Fruit fly (Drosophila melanogaster) whole organism, embryonic: ENCODE data around the gene CG11562.

Experiments used
- Aef1 ChIP-seq: fragments of 200-800 bp; sonication (Bioruptor generic); IDR thresholded peaks from 3 replicates; pipeline ENCODE4 v1.3.6; 2022; ENCODE audit warnings: missing biosample characterization, missing genetic modification characterization
- CG10431 ChIP-seq: fragments of 200-800 bp; sonication (Bioruptor generic); optimal IDR thresholded peaks from 3 replicates; lab custom pipeline; 2018; ENCODE audit warnings: missing biosample characterization, mild to moderate bottlenecking, missing genetic modification characterization
- CG11504 ChIP-seq: fragments of 200-800 bp; sonication (Bioruptor generic); optimal IDR thresholded peaks from 3 replicates; lab custom pipeline; 2019; ENCODE audit warnings: missing biosample characterization, mild to moderate bottlenecking, missing genetic modification characterization, moderate library complexity
- CG12769 ChIP-seq: fragments of 200-800 bp; sonication (Bioruptor generic); optimal IDR thresholded peaks from 2 replicates; lab custom pipeline; 2019; ENCODE audit warnings: missing biosample characterization, mild to moderate bottlenecking, missing genetic modification characterization, moderate library complexity
- CG14014 ChIP-seq: fragments of 200-800 bp; sonication (Bioruptor generic); IDR thresholded peaks from 2 replicates; pipeline ENCODE4 v1.3.6; 2022; ENCODE audit warnings: missing biosample characterization, missing genetic modification characterization
- CG14050 ChIP-seq: fragments of 200-800 bp; sonication (Bioruptor generic); IDR thresholded peaks from 3 replicates; pipeline ENCODE4 v1.3.6; 2022; ENCODE audit warnings: missing biosample characterization, missing genetic modification characterization
- CG17186 ChIP-seq: fragments of 200-800 bp; sonication (Bioruptor generic); optimal IDR thresholded peaks from 3 replicates; lab custom pipeline; 2017; ENCODE audit warnings: missing biosample characterization, missing genetic modification reagents, missing genetic modification characterization
- CG2129 ChIP-seq: fragments of 200-800 bp; sonication (Bioruptor generic); IDR thresholded peaks from 2 replicates; pipeline ENCODE4 v1.3.6; 2022; ENCODE audit warnings: missing biosample characterization, missing genetic modification characterization; ENCODE audit not compliant: partially characterized antibody
- CG2712 ChIP-seq: fragments of 200-800 bp; optimal IDR thresholded peaks from 3 replicates; lab custom pipeline; 2019; ENCODE audit warnings: missing biosample characterization, mild to moderate bottlenecking, missing genetic modification characterization, moderate library complexity
- CG32532 ChIP-seq: fragments of 200-800 bp; sonication (Bioruptor generic); IDR thresholded peaks from 2 replicates; pipeline ENCODE4 v1.3.6; 2022; ENCODE audit warnings: missing biosample characterization, missing genetic modification characterization
- CG42726 ChIP-seq: fragments of 200-800 bp; sonication (Bioruptor generic); IDR thresholded peaks from 2 replicates; pipeline ENCODE4 v1.3.6; 2022; ENCODE audit warnings: missing biosample characterization, missing genetic modification characterization; ENCODE audit not compliant: partially characterized antibody
- CG6272 ChIP-seq: fragments of 200-800 bp; sonication (Bioruptor generic); IDR thresholded peaks from 2 replicates; pipeline ENCODE4 v1.3.6; 2022; ENCODE audit warnings: missing biosample characterization, missing genetic modification characterization
- CG6654 ChIP-seq: fragments of 200-800 bp; sonication (Bioruptor generic); optimal IDR thresholded peaks from 2 replicates; lab custom pipeline; 2017; ENCODE audit warnings: missing biosample characterization, mild to moderate bottlenecking, missing genetic modification characterization
- CG9215 ChIP-seq: fragments of 200-800 bp; sonication (Bioruptor generic); IDR thresholded peaks from 2 replicates; pipeline ENCODE4 v1.3.6; 2022; ENCODE audit warnings: missing biosample characterization, missing genetic modification characterization
- CG9609 ChIP-seq: fragments of 200-800 bp; sonication (Bioruptor generic); optimal IDR thresholded peaks from 3 replicates; lab custom pipeline; 2016; ENCODE audit warnings: missing biosample characterization, missing genetic modification characterization
- CTCF ChIP-seq: fragments of 200-800 bp; sonication (Bioruptor generic); optimal IDR thresholded peaks from 2 replicates; lab custom pipeline; 2017; ENCODE audit warnings: missing biosample characterization, mild to moderate bottlenecking, missing genetic modification characterization, moderate library complexity
- Doc3 ChIP-seq: fragments of 200-800 bp; sonication (Bioruptor generic); IDR thresholded peaks from 3 replicates; pipeline ENCODE4 v1.3.6; 2022; ENCODE audit warnings: missing biosample characterization, missing genetic modification characterization; ENCODE audit not compliant: partially characterized antibody
- Hr78 ChIP-seq, 2 experiments: fragments of 200-800 bp in 1 of 2; fragments of >200 bp in 1 of 2; sonication (Bioruptor generic) in 1 of 2; optimal IDR thresholded peaks; 2 replicates each; lab custom pipeline; 2017 to 2019; ENCODE audit warnings: missing biosample characterization in 2 of 2, missing genetic modification characterization in 2 of 2, mild to moderate bottlenecking in 1 of 2, moderate library complexity in 1 of 2
- MTF-1 ChIP-seq: fragments of 200-800 bp; sonication (Bioruptor generic); optimal IDR thresholded peaks from 2 replicates; lab custom pipeline; 2018; ENCODE audit warnings: missing biosample characterization, mild to moderate bottlenecking, missing genetic modification characterization, borderline replicate concordance
- Mad ChIP-seq: fragments of 200-800 bp; sonication (Bioruptor generic); optimal IDR thresholded peaks from 2 replicates; lab custom pipeline; 2016; ENCODE audit warnings: missing biosample characterization, missing genetic modification characterization
- Meics ChIP-seq: fragments of 200-800 bp; sonication (Bioruptor generic); optimal IDR thresholded peaks from 2 replicates; lab custom pipeline; 2017; ENCODE audit warnings: missing biosample characterization, mild to moderate bottlenecking, missing genetic modification characterization
- Neu2 ChIP-seq: fragments of 200-800 bp; sonication (Bioruptor generic); optimal IDR thresholded peaks from 3 replicates; lab custom pipeline; 2016; ENCODE audit warnings: missing biosample characterization, missing genetic modification characterization, borderline replicate concordance
- Oaz ChIP-seq: fragments of 200-800 bp; sonication (Bioruptor generic); IDR thresholded peaks from 2 replicates; pipeline ENCODE4 v1.3.6; 2022; ENCODE audit warnings: missing biosample characterization, missing genetic modification characterization
- Pdp1 ChIP-seq, 2 experiments: fragments of 200-800 bp; sonication (Bioruptor generic); optimal IDR thresholded peaks; 3 replicates each; lab custom pipeline; 2016; ENCODE audit warnings: missing biosample characterization in 2 of 2, missing genetic modification characterization in 2 of 2, mild to moderate bottlenecking in 1 of 2, moderate library complexity in 1 of 2
- Rx ChIP-seq: fragments of 200-800 bp; sonication (Bioruptor generic); IDR thresholded peaks from 2 replicates; pipeline ENCODE4 v1.3.6; 2022; ENCODE audit warnings: missing biosample characterization, missing genetic modification characterization
- TFAM ChIP-seq: fragments of 200-800 bp; sonication (Bioruptor generic); optimal IDR thresholded peaks from 2 replicates; lab custom pipeline; 2017; ENCODE audit warnings: missing biosample characterization, missing genetic modification characterization, inconsistent platforms
- Trl ChIP-seq, 3 experiments: fragments of >200 bp in 2 of 3; fragments of 200-800 bp in 1 of 3; sonication (Bioruptor generic) in 1 of 3; optimal IDR thresholded peaks; 2 replicates in 1 of 3; 3 replicates in 2 of 3; lab custom pipeline; 2016 to 2017; ENCODE audit warnings: missing biosample characterization in 1 of 3, missing genetic modification characterization in 1 of 3
- ara ChIP-seq: fragments of 200-800 bp; sonication (Bioruptor generic); IDR thresholded peaks from 2 replicates; pipeline ENCODE4 v1.3.6; 2022; ENCODE audit warnings: missing biosample characterization, missing genetic modification characterization
- ato ChIP-seq: fragments of 200-800 bp; sonication (Bioruptor generic); IDR thresholded peaks from 2 replicates; pipeline ENCODE4 v1.3.6; 2022; ENCODE audit warnings: missing biosample characterization, missing genetic modification characterization; ENCODE audit not compliant: partially characterized antibody
- bsh ChIP-seq, 2 experiments: fragments of 200-800 bp; sonication (Bioruptor generic); optimal IDR thresholded peaks; 2 replicates each; lab custom pipeline; 2017 to 2018; ENCODE audit warnings: mild to moderate bottlenecking in 2 of 2, missing biosample characterization in 2 of 2, missing genetic modification characterization in 2 of 2, moderate library complexity in 1 of 2
- cg ChIP-seq: fragments of 200-800 bp; sonication (Bioruptor generic); optimal IDR thresholded peaks from 3 replicates; lab custom pipeline; 2019; ENCODE audit warnings: missing biosample characterization, mild to moderate bottlenecking, missing genetic modification characterization, moderate library complexity
- chinmo ChIP-seq: fragments of 200-800 bp; sonication (Bioruptor generic); IDR thresholded peaks from 4 replicates; pipeline ENCODE4 v1.3.6; 2022; ENCODE audit warnings: missing biosample characterization, missing genetic modification characterization; ENCODE audit not compliant: partially characterized antibody
- dimm ChIP-seq: fragments of 200-800 bp; sonication (Bioruptor generic); IDR thresholded peaks from 2 replicates; pipeline ENCODE4 v1.3.6; 2022; ENCODE audit warnings: missing biosample characterization, missing genetic modification characterization
- dmrt99B ChIP-seq: fragments of 200-800 bp; sonication (Bioruptor generic); optimal IDR thresholded peaks from 2 replicates; lab custom pipeline; 2018; ENCODE audit warnings: missing biosample characterization, mild to moderate bottlenecking, missing genetic modification characterization, moderate library complexity
- esg ChIP-seq: fragments of 200-800 bp; sonication (Bioruptor generic); conservative IDR thresholded peaks from 2 replicates; pipeline ENCODE4 v1.3.6; 2022; ENCODE audit warnings: missing biosample characterization, missing genetic modification characterization
- grn ChIP-seq: fragments of 200-800 bp; sonication (Bioruptor generic); optimal IDR thresholded peaks from 3 replicates; lab custom pipeline; 2017; ENCODE audit warnings: missing biosample characterization, missing genetic modification characterization
- gsb-n ChIP-seq: fragments of 200-800 bp; sonication (Bioruptor generic); optimal IDR thresholded peaks from 3 replicates; lab custom pipeline; 2018; ENCODE audit warnings: missing biosample characterization, mild to moderate bottlenecking, missing genetic modification characterization
- lilli ChIP-seq: fragments of 200-800 bp; sonication (Bioruptor generic); optimal IDR thresholded peaks from 3 replicates; lab custom pipeline; 2016; ENCODE audit warnings: missing biosample characterization, missing genetic modification characterization
- lov ChIP-seq, 2 experiments: fragments of 200-800 bp in 1 of 2; fragments of >200 bp in 1 of 2; sonication (Bioruptor generic) in 1 of 2; IDR thresholded peaks in 1 of 2; optimal IDR thresholded peaks in 1 of 2; 2 replicates in 1 of 2; 3 replicates in 1 of 2; pipeline versions ENCODE4 v1.3.6 to Lab custom; 2017 to 2022; ENCODE audit warnings: missing biosample characterization in 1 of 2, missing genetic modification characterization in 1 of 2
- nerfin-1 ChIP-seq: fragments of 200-800 bp; sonication (Bioruptor generic); optimal IDR thresholded peaks from 3 replicates; lab custom pipeline; 2019; ENCODE audit warnings: missing biosample characterization, mild to moderate bottlenecking, missing genetic modification characterization, moderate library complexity
- pan ChIP-seq, 4 experiments: fragments of >200 bp in 3 of 4; fragments of 200-800 bp in 1 of 4; sonication (Bioruptor generic) in 1 of 4; optimal IDR thresholded peaks in 3 of 4; IDR thresholded peaks in 1 of 4; 2 replicates each; pipeline versions ENCODE4 v1.3.6 to Lab custom; 2017 to 2022; ENCODE audit warnings: missing biosample characterization in 2 of 4, missing genetic modification characterization in 2 of 4, mixed read lengths in 1 of 4
- pita ChIP-seq: fragments of 200-800 bp; sonication (Bioruptor generic); optimal IDR thresholded peaks from 2 replicates; lab custom pipeline; 2017; ENCODE audit warnings: missing biosample characterization, mild to moderate bottlenecking, missing genetic modification characterization
- pnt ChIP-seq: fragments of 200-800 bp; sonication (Bioruptor generic); optimal IDR thresholded peaks from 3 replicates; lab custom pipeline; 2016; ENCODE audit warnings: missing biosample characterization, missing genetic modification characterization
- slbo ChIP-seq: fragments of 200-800 bp; sonication (Bioruptor generic); IDR thresholded peaks from 2 replicates; pipeline ENCODE4 v1.3.6; 2022; ENCODE audit warnings: missing biosample characterization, missing genetic modification characterization
- stc ChIP-seq: fragments of 200-800 bp; sonication (Bioruptor generic); IDR thresholded peaks from 2 replicates; pipeline ENCODE4 v1.3.6; 2022; ENCODE audit warnings: missing biosample characterization, missing genetic modification characterization
- stwl ChIP-seq: fragments of 200-800 bp; sonication (Bioruptor generic); optimal IDR thresholded peaks from 3 replicates; lab custom pipeline; 2018; ENCODE audit warnings: missing biosample characterization, mild to moderate bottlenecking, missing genetic modification characterization, moderate library complexity
- toy ChIP-seq: fragments of 200-800 bp; sonication (Bioruptor generic); IDR thresholded peaks from 2 replicates; pipeline ENCODE4 v1.3.6; 2022; ENCODE audit warnings: missing biosample characterization, missing genetic modification characterization
- vvl ChIP-seq: fragments of 200-800 bp; sonication (Bioruptor generic); IDR thresholded peaks from 2 replicates; pipeline ENCODE4 v1.3.6; 2022; ENCODE audit warnings: missing biosample characterization, missing genetic modification characterization

Gene CG11562

dm6 chr2L:305646-306045 lies 13.4 kb downstream of the CG11562 start, which contains the start of gene Plc21C (continued):
- TF ChIP-seq esg (GFP tag; lab: Robert Waterston, UW) = no peak
- TF ChIP-seq pan (optimal IDR thresholded peaks at IDR 0.05; lab: Kevin White, UChicago) = no peak
- TF ChIP-seq pan (GFP tag; optimal IDR thresholded peaks at IDR 0.05 in 1 of 2, IDR thresholded peaks at IDR 0.05 in 1 of 2) = no peak
- no peak for TF ChIP-seq Rx (GFP tag; lab: Robert Waterston, UW)
- peak; percentile 65 for TF ChIP-seq CG11504 (tag; lab: Kevin White, UChicago)
- TF ChIP-seq nerfin-1 (tag; lab: Kevin White, UChicago) = peak; percentile 36
- no peak for TF ChIP-seq CG10431 (GFP tag; lab: Kevin White, UChicago)
- TF ChIP-seq CG9215 (GFP tag; lab: Robert Waterston, UW) = no peak; the same call in 1 of the 2 replicates
- TF ChIP-seq CG9609 (GFP tag; lab: Kevin White, UChicago) = peak; percentile 28
- TF ChIP-seq lilli = peak; percentile 71
- TF ChIP-seq CG14014 (GFP tag; lab: Robert Waterston, UW) = 0 out of 2 replicates have a peak, but pooled peaks have one; percentile 10
- TF ChIP-seq pita = no peak
- TF ChIP-seq CG6654 (GFP tag; lab: Kevin White, UChicago) = no peak
- peak; percentile 52 for TF ChIP-seq CTCF (GFP tag; lab: Kevin White, UChicago)
- TF ChIP-seq Neu2 (GFP tag; lab: Kevin White, UChicago) = no peak
- peak; percentile 36 for TF ChIP-seq gsb-n
- TF ChIP-seq MTF-1 = no peak
- peak; percentile 49 for TF ChIP-seq CG17186 (GFP tag; lab: Kevin White, UChicago)
- peak; percentile 25 for TF ChIP-seq pnt
- no peak for TF ChIP-seq Doc3 (GFP tag; lab: Robert Waterston, UW)
- peak; percentile 20 for TF ChIP-seq Meics
- TF ChIP-seq TFAM (GFP tag; lab: Kevin White, UChicago) = no peak
- peak; percentile 60 for TF ChIP-seq CG2712 (tag; lab: Kevin White, UChicago)
- TF ChIP-seq Aef1 = no peak
- TF ChIP-seq bsh (GFP tag; optimal IDR thresholded peaks at IDR 0.05; lab: Kevin White, UChicago) = no peak
- TF ChIP-seq toy = no peak
- TF ChIP-seq Mad (GFP tag; lab: Kevin White, UChicago) = peak; percentile 49
- TF ChIP-seq CG42726 (GFP tag; lab: Robert Waterston, UW) = no peak; the same call in 1 of the 2 replicates
- TF ChIP-seq dmrt99B (tag; lab: Kevin White, UChicago) = peak; percentile 17
- no peak for TF ChIP-seq dimm
- peak; percentile 65 for TF ChIP-seq vvl

- TF ChIP-seq Hr78 (GFP tag; optimal IDR thresholded peaks at IDR 0.05; lab: Kevin White, UChicago) (peak in 1 of 2 experiments; percentile 92), Pdp1 (GFP tag; optimal IDR thresholded peaks at IDR 0.05; lab: Kevin White, UChicago) (peak in 1 of 2 experiments; percentile 96), CG14050 (GFP tag; lab: Robert Waterston, UW) (no peak), grn (peak; percentile 67), stc (0 out of 2 replicates have a peak, but pooled peaks have one; percentile 2), cg (GFP tag; lab: Kevin White, UChicago) (peak; percentile 18), ato (GFP tag; lab: Robert Waterston, UW) (0 out of 2 replicates have a peak, but pooled peaks have one; percentile 25), slbo (GFP tag; lab: Robert Waterston, UW) (peak; percentile 23), CG12769 (tag; lab: Kevin White, UChicago) (peak; percentile 55), CG6272 (GFP tag; lab: Robert Waterston, UW) (no peak), Trl (optimal IDR thresholded peaks at IDR 0.05; lab: Kevin White, UChicago) (peak; percentile 36 to 77), Trl (GFP tag; optimal IDR thresholded peaks at IDR 0.05; lab: Kevin White, UChicago) (no peak), lov (optimal IDR thresholded peaks at IDR 0.05; lab: Kevin White, UChicago) (no peak), lov (GFP tag; IDR thresholded peaks at IDR 0.05; lab: Robert Waterston, UW) (0 out of 3 replicates have a peak, but pooled peaks have one; percentile 38), Oaz (GFP tag; lab: Robert Waterston, UW) (no peak), CG32532 (GFP tag; lab: Robert Waterston, UW) (peak; percentile 14; the same call in 1 of the 2 replicates), ara (GFP tag; lab: Robert Waterston, UW) (no peak), chinmo (GFP tag; lab: Robert Waterston, UW) (peak; percentile 79; the same call in 1 of the 4 replicates), CG2129 (GFP tag; lab: Robert Waterston, UW) (no peak), stwl (tag; lab: Kevin White, UChicago) (no peak)
Measured at dm6 chr2L:306188-306927, 14.1 kb downstream of the CG11562 start.
